Worm (Caenorhabditis elegans) whole organism, early embryonic: ENCODE results near the gene C46G7.1.

Experiments
- F13C5.2 ChIP-seq: sonication (generic microtip); optimal IDR thresholded peaks from 2 replicates; lab custom pipeline; 2017; ENCODE audit warnings: mild to moderate bottlenecking, missing genetic modification characterization, inconsistent platforms, missing compliant biosample characterization
- ama-1 ChIP-seq: fragments of 150-350 bp; optimal IDR thresholded peaks from 2 replicates; lab custom pipeline; 2014
- ceh-13 ChIP-seq: fragments of 200-800 bp; sonication (Bioruptor generic); optimal IDR thresholded peaks from 2 replicates; lab custom pipeline; 2018; ENCODE audit warnings: mild to moderate bottlenecking, missing genetic modification characterization, missing compliant biosample characterization
- ceh-36 ChIP-seq: sonication (generic microtip); optimal IDR thresholded peaks from 2 replicates; lab custom pipeline; 2016; ENCODE audit warnings: missing genetic modification characterization, inconsistent platforms, missing compliant biosample characterization
- hnd-1 ChIP-seq: sonication (generic microtip); optimal IDR thresholded peaks from 2 replicates; lab custom pipeline; 2016; ENCODE audit warnings: missing genetic modification characterization, missing compliant biosample characterization
- pes-1 ChIP-seq: fragments of 200-800 bp; sonication (Bioruptor generic); IDR thresholded peaks from 2 replicates; pipeline ENCODE4 v1.3.6; 2022; ENCODE audit warnings: missing genetic modification reagents, missing genetic modification characterization, missing compliant biosample characterization
- scrt-1 ChIP-seq: fragments of 200-800 bp; sonication (Bioruptor generic); IDR thresholded peaks from 2 replicates; pipeline ENCODE4 v1.3.6; 2022; ENCODE audit warnings: missing genetic modification characterization, missing compliant biosample characterization
- tbx-37 ChIP-seq: fragments of 200-800 bp; sonication (Bioruptor generic); conservative IDR thresholded peaks from 2 replicates; pipeline ENCODE4 v1.3.6; 2022; ENCODE audit warnings: missing genetic modification reagents, missing genetic modification characterization, missing compliant biosample characterization

- TF ChIP-seq ama-1 (lab: Kevin White, UChicago) (no peak), tbx-37 (GFP tag; lab: Robert Waterston, UW) (no peak), F13C5.2 (tag; lab: Kevin White, UChicago) (no peak), hnd-1 (no peak), pes-1 (GFP tag; lab: Robert Waterston, UW) (no peak), ceh-13 (GFP tag; lab: Kevin White, UChicago) (no peak), scrt-1 (GFP tag; lab: Robert Waterston, UW) (no peak), ceh-36 (tag; lab: Kevin White, UChicago) (no peak)
Observed at ce11 chrIV:5985823-5986222, 32.0 kb upstream of the C46G7.1 start.
